Worm (Caenorhabditis elegans): ENCODE data around the gene wrb-1.

wrb-1 gene

DNA sequence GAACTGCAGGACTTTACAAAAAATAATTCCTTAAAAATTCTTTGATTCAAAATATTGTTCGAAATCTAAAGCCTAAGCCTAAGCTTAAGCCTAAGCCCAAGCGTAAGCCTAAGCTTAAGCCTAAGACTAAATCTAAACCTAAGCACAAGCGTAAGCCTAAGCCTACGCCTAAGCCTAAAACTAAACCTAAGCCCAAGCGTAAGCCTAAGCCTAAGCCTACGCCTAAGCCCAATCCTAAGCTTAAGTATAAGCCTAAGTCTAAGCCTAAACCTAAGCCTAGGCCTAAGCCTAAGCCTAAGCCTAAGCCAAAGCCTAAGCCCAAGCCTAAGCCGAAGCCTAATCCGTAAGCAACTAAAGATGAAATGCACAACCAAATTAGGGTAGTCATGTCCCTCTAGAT lies 34.7 kb downstream of the wrb-1 start:
- TF ChIP-seq aly-2 (tag; optimal IDR thresholded peaks at IDR 0.05) (no peak), jun-1 (tag; optimal IDR thresholded peaks at IDR 0.05) (no peak), mxl-2 (GFP tag; conservative IDR thresholded peaks at IDR 0.05) (no peak), ces-1 (GFP tag; optimal IDR thresholded peaks at IDR 0.05) (no peak), vab-7 (GFP tag; IDR thresholded peaks at IDR 0.05) (no peak), F37D6.2 (tag; optimal IDR thresholded peaks at IDR 0.05) (no peak)

ce11 chrV:1232574-1232973 lies 36.7 kb downstream of the wrb-1 start:
- TF ChIP-seq mes-2 (tag; optimal IDR thresholded peaks at IDR 0.05; ENCODE audit: poor library complexity, severe bottlenecking) (no peak), unc-62 (GFP tag; optimal IDR thresholded peaks at IDR 0.05 in 1 of 2) (peak in 1 of 2 experiments; percentile 81), unc-62 (tag; optimal IDR thresholded peaks at IDR 0.05) (no peak), aha-1 (tag) (peak; percentile 77)

DNA sequence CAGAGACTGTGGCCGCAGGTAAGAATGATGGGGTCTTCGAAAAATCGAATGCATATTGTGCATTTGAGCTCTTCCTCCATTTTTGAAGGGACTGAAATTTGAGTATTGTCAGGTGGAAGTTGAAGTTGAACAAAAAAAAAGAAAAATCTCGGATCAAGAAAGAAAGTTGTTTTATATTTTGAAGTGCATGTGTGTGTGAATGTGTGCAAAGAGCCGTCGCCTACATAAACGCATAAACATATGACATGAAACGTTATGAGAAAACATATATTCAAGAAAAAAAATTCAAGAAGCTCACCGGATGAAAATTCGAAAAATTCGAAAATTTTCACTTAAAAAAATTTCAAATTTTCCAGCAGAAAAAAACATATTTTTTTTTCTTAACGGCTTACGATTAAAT lies 39.5 kb downstream of the wrb-1 start, which contains the start of gene madd-2:
madd-2 (minus strand) TSS at position 101 of the 400 bp plus-strand sequence.
- TF ChIP-seq lin-39 (tag; optimal IDR thresholded peaks at IDR 0.05) = no peak
- no peak for TF ChIP-seq D1046.2 (GFP tag; IDR thresholded peaks at IDR 0.05)
- TF ChIP-seq hlh-30 (tag; optimal IDR thresholded peaks at IDR 0.05; ENCODE audit: insufficient read depth) = no peak
- no peak for TF ChIP-seq vab-7 (GFP tag; IDR thresholded peaks at IDR 0.05)
- no peak for TF ChIP-seq gei-8 (GFP tag; optimal IDR thresholded peaks at IDR 0.05)
- no peak for TF ChIP-seq daf-19 (GFP tag; conservative IDR thresholded peaks at IDR 0.05)
- TF ChIP-seq spr-3 (GFP tag; optimal IDR thresholded peaks at IDR 0.05) = no peak
- no peak for TF ChIP-seq lin-38 (GFP tag; IDR thresholded peaks at IDR 0.05)
- no peak for TF ChIP-seq mes-2 (tag; optimal IDR thresholded peaks at IDR 0.05; ENCODE audit: poor library complexity, severe bottlenecking)
- no peak for TF ChIP-seq T20F7.1 (GFP tag; optimal IDR thresholded peaks at IDR 0.05)
- no peak for TF ChIP-seq php-3 (GFP tag; IDR thresholded peaks at IDR 0.05)
- no peak for TF ChIP-seq zag-1 (tag; optimal IDR thresholded peaks at IDR 0.05)

DNA sequence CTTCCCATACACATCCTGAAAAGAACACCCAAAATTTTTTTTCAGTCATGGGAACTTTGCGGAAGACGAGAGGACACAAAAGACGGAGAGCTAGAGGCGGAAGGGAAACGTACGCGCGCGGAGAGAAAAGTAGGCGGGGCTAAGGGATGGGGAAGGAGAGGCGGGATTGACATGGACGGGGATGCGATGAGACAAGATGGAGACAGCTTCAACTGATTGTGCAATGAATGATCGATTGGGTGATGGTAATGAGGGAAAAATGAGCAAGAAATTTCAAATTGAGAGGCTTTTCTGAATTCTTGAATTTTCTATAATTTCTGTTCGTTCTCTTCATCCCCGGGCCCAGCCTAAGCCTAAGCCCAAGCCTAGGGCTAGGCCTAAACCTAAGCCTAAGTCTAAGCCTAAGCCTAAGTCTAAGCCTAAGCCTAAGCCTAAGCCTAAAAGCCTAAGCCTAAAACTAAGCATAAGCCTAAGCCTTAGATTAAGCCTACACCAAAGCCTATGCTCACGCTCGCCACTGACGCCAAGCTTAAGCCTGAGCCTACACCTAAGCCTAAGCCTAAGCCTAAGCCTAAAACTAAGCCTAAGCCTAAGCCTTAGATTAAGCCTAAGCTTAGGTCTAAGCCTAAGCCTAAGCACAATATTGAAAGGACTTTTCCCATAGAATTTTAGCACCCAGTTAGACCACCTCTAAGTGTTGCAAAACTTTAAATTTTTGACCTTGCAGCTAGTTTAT lies 40.6 kb downstream of the wrb-1 start:
- TF ChIP-seq mxl-2 (GFP tag; conservative IDR thresholded peaks at IDR 0.05) (no peak), daf-8 (GFP tag; IDR thresholded peaks at IDR 0.05) (no peak), lin-1 (GFP tag; IDR thresholded peaks at IDR 0.05) (no peak), unc-62 (GFP tag; optimal IDR thresholded peaks at IDR 0.05 in 1 of 2) (peak in 1 of 2 experiments; percentile 61), unc-62 (tag; optimal IDR thresholded peaks at IDR 0.05) (no peak), ama-1 (optimal IDR thresholded peaks at IDR 0.05) (no peak)

- TF ChIP-seq aha-1 (tag) (peak; percentile 66), ama-1 (optimal IDR thresholded peaks at IDR 0.05) (no peak)
Observed at ce11 chrV:1242432-1242831, 46.6 kb downstream of the wrb-1 start.

DNA sequence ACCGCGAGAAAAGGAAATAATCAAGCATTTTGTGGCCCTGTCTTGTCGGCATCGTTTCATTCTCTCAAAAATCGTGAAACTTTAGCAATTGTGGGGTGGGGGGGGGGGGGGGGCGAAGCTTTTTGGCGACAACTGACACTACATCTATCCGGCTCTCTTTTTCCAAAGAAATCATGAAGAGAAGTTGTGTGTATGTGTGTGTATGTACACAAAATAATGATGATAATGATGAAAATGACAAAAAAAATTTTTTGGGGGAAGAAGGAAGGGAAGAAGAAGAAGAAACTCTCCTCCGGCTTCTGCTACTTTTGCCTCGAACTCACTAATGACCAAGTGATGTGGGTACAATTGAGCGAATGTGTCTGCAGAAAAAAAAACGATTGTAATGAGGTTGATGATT lies 47.1 kb downstream of the wrb-1 start:
- no peak for TF ChIP-seq ceh-82 (tag; optimal IDR thresholded peaks at IDR 0.05)
- peak in 1 of 2 experiments; percentile 24 for TF ChIP-seq daf-16 (GFP tag; optimal IDR thresholded peaks at IDR 0.05)
- no peak for TF ChIP-seq daf-16 (tag; optimal IDR thresholded peaks at IDR 0.05)
- peak; percentile 13 for TF ChIP-seq nhr-11 (tag; optimal IDR thresholded peaks at IDR 0.05)
- TF ChIP-seq nhr-102 (tag; optimal IDR thresholded peaks at IDR 0.05) = no peak
- no peak for TF ChIP-seq ceh-62 (tag; optimal IDR thresholded peaks at IDR 0.05)
